Fruit fly (Drosophila melanogaster): ENCODE results near the gene cni.

DNA sequence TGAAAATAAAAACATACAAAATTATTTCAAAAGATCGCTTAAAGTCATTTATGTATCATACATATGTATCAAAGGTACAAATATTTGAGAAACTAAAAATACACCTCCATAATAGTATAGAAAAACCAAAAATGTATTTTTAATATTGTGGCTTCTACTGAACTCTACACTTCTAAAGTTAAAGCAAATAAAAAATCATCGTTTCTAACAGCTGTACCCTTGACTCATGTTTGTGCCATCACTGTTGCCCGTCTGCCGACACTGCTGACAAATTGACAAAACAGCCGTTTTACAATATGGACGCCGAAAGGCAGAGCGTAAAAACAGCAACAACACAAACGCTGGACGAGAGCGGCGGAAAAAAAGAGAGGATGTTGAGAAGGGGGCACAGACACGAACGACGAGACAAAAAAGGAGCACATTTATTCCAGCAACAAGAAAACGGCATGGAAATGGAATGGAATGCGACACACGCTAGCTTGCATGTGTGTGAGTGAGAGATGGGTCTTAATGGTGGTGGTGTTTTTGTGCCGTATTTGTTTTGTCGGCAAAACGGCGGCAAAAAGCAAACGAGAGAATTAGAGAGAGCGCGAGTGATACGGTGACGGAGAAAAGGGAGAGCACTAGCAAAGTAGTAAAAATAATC, 24.0 kb downstream of the cni start:
- peak; percentile 79 for TF ChIP-seq Pif1B (GFP tag; optimal IDR thresholded peaks at IDR 0.05)
- TF ChIP-seq CG4496 (GFP tag; IDR thresholded peaks at IDR 0.05) = no peak
- TF ChIP-seq CG17806 (tag; optimal IDR thresholded peaks at IDR 0.05) = peak; percentile 75
- no peak for TF ChIP-seq fd96Ca (GFP tag; IDR thresholded peaks at IDR 0.05)

Data from whole organism, pupa.